Fruit fly (Drosophila melanogaster) whole organism, pupa: ENCODE results near the gene lmgA.

Experiments
- CG10348 ChIP-seq: fragments of 200-800 bp; sonication (Bioruptor generic); IDR thresholded peaks from 2 replicates; pipeline ENCODE4 v1.3.6; 2022; ENCODE audit warnings: missing biosample characterization, missing genetic modification characterization
- CG12605 ChIP-seq: fragments of 200-800 bp; sonication (Bioruptor generic); IDR thresholded peaks from 2 replicates; pipeline ENCODE4 v1.3.6; 2022; ENCODE audit warnings: missing biosample characterization, missing genetic modification characterization
- CG13204 ChIP-seq: fragments of 200-800 bp; sonication (Bioruptor generic); optimal IDR thresholded peaks from 2 replicates; lab custom pipeline; 2018; ENCODE audit warnings: missing biosample characterization, mild to moderate bottlenecking, missing genetic modification characterization, moderate library complexity
- CG14655 ChIP-seq: fragments of 200-800 bp; sonication (Bioruptor generic); optimal IDR thresholded peaks from 3 replicates; lab custom pipeline; 2017; ENCODE audit warnings: mild to moderate bottlenecking, missing biosample characterization, missing genetic modification reagents, missing genetic modification characterization
- CG15710 ChIP-seq: fragments of 200-800 bp; sonication (Bioruptor generic); optimal IDR thresholded peaks from 2 replicates; lab custom pipeline; 2018; ENCODE audit warnings: missing biosample characterization, mild to moderate bottlenecking, missing genetic modification characterization, moderate library complexity
- CG17806 ChIP-seq: fragments of 200-800 bp; sonication (Bioruptor generic); optimal IDR thresholded peaks from 2 replicates; lab custom pipeline; 2018; ENCODE audit warnings: missing biosample characterization, mild to moderate bottlenecking, missing genetic modification characterization, moderate library complexity
- CG32121 ChIP-seq: fragments of 200-800 bp; sonication (Bioruptor generic); IDR thresholded peaks from 2 replicates; pipeline ENCODE4 v1.3.6; 2022; ENCODE audit warnings: missing biosample characterization, missing genetic modification characterization
- CG34367 ChIP-seq: fragments of 200-800 bp; sonication (Bioruptor generic); optimal IDR thresholded peaks from 2 replicates; lab custom pipeline; 2018; ENCODE audit warnings: missing biosample characterization, mild to moderate bottlenecking, missing genetic modification characterization
- CG4496 ChIP-seq: fragments of 200-800 bp; sonication (Bioruptor generic); IDR thresholded peaks from 3 replicates; pipeline ENCODE4 v1.3.6; 2022; ENCODE audit warnings: missing biosample characterization, missing genetic modification characterization
- CG8159 ChIP-seq: fragments of 200-800 bp; sonication (Bioruptor generic); optimal IDR thresholded peaks from 3 replicates; lab custom pipeline; 2018; ENCODE audit warnings: missing biosample characterization, mild to moderate bottlenecking, missing genetic modification characterization, moderate library complexity
- CG8301 ChIP-seq: fragments of 200-800 bp; sonication (Bioruptor generic); optimal IDR thresholded peaks from 2 replicates; lab custom pipeline; 2018; ENCODE audit warnings: missing biosample characterization, mild to moderate bottlenecking, missing genetic modification characterization
- CG9948 ChIP-seq: fragments of 200-800 bp; sonication (Bioruptor generic); optimal IDR thresholded peaks from 2 replicates; lab custom pipeline; 2018; ENCODE audit warnings: missing biosample characterization, mild to moderate bottlenecking, missing genetic modification characterization, moderate library complexity
- D1 ChIP-seq: fragments of 200-800 bp; sonication (Bioruptor generic); optimal IDR thresholded peaks from 2 replicates; lab custom pipeline; 2018; ENCODE audit warnings: missing biosample characterization, mild to moderate bottlenecking, missing genetic modification characterization, moderate library complexity
- EcR ChIP-seq: fragments of 200-800 bp; sonication (Bioruptor generic); optimal IDR thresholded peaks from 3 replicates; lab custom pipeline; 2019; ENCODE audit warnings: missing biosample characterization, missing genetic modification characterization, mild to moderate bottlenecking, moderate library complexity, missing genetic modification reagents
- Ets98B ChIP-seq: fragments of 200-800 bp; sonication (Bioruptor generic); IDR thresholded peaks from 2 replicates; pipeline ENCODE4 v1.3.6; 2022; ENCODE audit warnings: missing biosample characterization, missing genetic modification characterization
- Pif1A ChIP-seq: fragments of 200-800 bp; sonication (Bioruptor generic); optimal IDR thresholded peaks from 3 replicates; lab custom pipeline; 2016; ENCODE audit warnings: missing biosample characterization, missing genetic modification characterization
- Pif1B ChIP-seq: fragments of 200-800 bp; sonication (Bioruptor generic); optimal IDR thresholded peaks from 3 replicates; lab custom pipeline; 2016; ENCODE audit warnings: missing biosample characterization, missing genetic modification characterization
- Snoo ChIP-seq: fragments of 200-800 bp; sonication (Bioruptor generic); optimal IDR thresholded peaks from 3 replicates; lab custom pipeline; 2017; ENCODE audit warnings: missing biosample characterization, mild to moderate bottlenecking, missing genetic modification characterization, inconsistent platforms
- fd96Ca ChIP-seq: fragments of 200-800 bp; sonication (Bioruptor generic); IDR thresholded peaks from 3 replicates; pipeline ENCODE4 v1.3.6; 2022; ENCODE audit warnings: missing biosample characterization, missing genetic modification characterization
- gl ChIP-seq: fragments of 200-800 bp; sonication (Bioruptor generic); optimal IDR thresholded peaks from 2 replicates; lab custom pipeline; 2018; ENCODE audit warnings: missing biosample characterization, mild to moderate bottlenecking, missing genetic modification characterization
- rn ChIP-seq: fragments of 200-800 bp; sonication (Bioruptor generic); IDR thresholded peaks from 2 replicates; pipeline ENCODE4 v1.3.6; 2022; ENCODE audit warnings: missing biosample characterization, missing genetic modification characterization

The lmgA gene

dm6 chr2L:8535394-8536176 is 7.2 kb upstream of the lmgA start:
- TF ChIP-seq CG8159 (tag; lab: Kevin White, UChicago) (peak; percentile 96), CG12605 (GFP tag; lab: Robert Waterston, UW) (peak; percentile 41; the same call in 1 of the 2 replicates), CG13204 (GFP tag; lab: Kevin White, UChicago) (peak; percentile 69), CG32121 (GFP tag; lab: Robert Waterston, UW) (peak; percentile 61), CG9948 (tag; lab: Kevin White, UChicago) (peak; percentile 97), gl (tag; lab: Kevin White, UChicago) (peak; percentile 50), Pif1A (peak; percentile 76), Snoo (peak; percentile 90), rn (GFP tag; lab: Robert Waterston, UW) (peak; percentile 54; the same call in 1 of the 2 replicates), CG15710 (tag; lab: Kevin White, UChicago) (peak; percentile 93), Pif1B (GFP tag; lab: Kevin White, UChicago) (peak; percentile 85), CG34367 (tag; lab: Kevin White, UChicago) (peak; percentile 83), CG14655 (GFP tag; lab: Kevin White, UChicago) (peak; percentile 96), CG10348 (GFP tag; lab: Robert Waterston, UW) (0 out of 2 replicates have a peak, but pooled peaks have one; percentile 7), CG17806 (tag; lab: Kevin White, UChicago) (peak; percentile 92), CG8301 (tag; lab: Kevin White, UChicago) (peak; percentile 84), D1 (tag; lab: Kevin White, UChicago) (peak; percentile 94), fd96Ca (GFP tag; lab: Robert Waterston, UW) (peak; percentile 64), Ets98B (peak; percentile 71), EcR (GFP tag; lab: Kevin White, UChicago) (no peak), CG4496 (peak; percentile 72)

dm6 chr2L:8534515-8535295 is 6.3 kb upstream of the lmgA start:
- peak; percentile 98 for TF ChIP-seq fd96Ca (GFP tag; lab: Robert Waterston, UW)
- peak; percentile 96 for TF ChIP-seq CG4496
- peak; percentile 98 for TF ChIP-seq Pif1B (GFP tag; lab: Kevin White, UChicago)
- peak; percentile 97 for TF ChIP-seq CG17806 (tag; lab: Kevin White, UChicago)
- peak; percentile 88 for TF ChIP-seq EcR (GFP tag; lab: Kevin White, UChicago)
- TF ChIP-seq CG14655 (GFP tag; lab: Kevin White, UChicago), result peak; percentile 98
- peak; percentile 91 for TF ChIP-seq CG10348 (GFP tag; lab: Robert Waterston, UW)
- TF ChIP-seq CG12605 (GFP tag; lab: Robert Waterston, UW), result peak; percentile 95
- TF ChIP-seq CG13204 (GFP tag; lab: Kevin White, UChicago), result peak; percentile 91
- TF ChIP-seq D1 (tag; lab: Kevin White, UChicago), result peak; percentile 98
- peak; percentile 96 for TF ChIP-seq Ets98B
- TF ChIP-seq CG32121 (GFP tag; lab: Robert Waterston, UW), result peak; percentile 98
- TF ChIP-seq CG8301 (tag; lab: Kevin White, UChicago), result peak; percentile 99
- peak; percentile 98 for TF ChIP-seq Pif1A
- peak; percentile 98 for TF ChIP-seq Snoo
- peak; percentile 99 for TF ChIP-seq CG9948 (tag; lab: Kevin White, UChicago)
- peak; percentile 97 for TF ChIP-seq CG34367 (tag; lab: Kevin White, UChicago)
- TF ChIP-seq CG8159 (tag; lab: Kevin White, UChicago), result peak; percentile 97
- TF ChIP-seq rn (GFP tag; lab: Robert Waterston, UW), result peak; percentile 96
- TF ChIP-seq gl (tag; lab: Kevin White, UChicago), result peak; percentile 94
- TF ChIP-seq CG15710 (tag; lab: Kevin White, UChicago), result peak; percentile 97

dm6 chr2L:8534118-8534514 is 5.7 kb upstream of the lmgA start:
- no peak for TF ChIP-seq Pif1B (GFP tag; lab: Kevin White, UChicago)
- TF ChIP-seq Pif1A, result no peak
- no peak for TF ChIP-seq CG8159 (tag; lab: Kevin White, UChicago)
- no peak for TF ChIP-seq CG13204 (GFP tag; lab: Kevin White, UChicago)
- no peak for TF ChIP-seq rn (GFP tag; lab: Robert Waterston, UW)
- no peak for TF ChIP-seq Snoo
- TF ChIP-seq Ets98B, result no peak
- no peak for TF ChIP-seq CG8301 (tag; lab: Kevin White, UChicago)
- TF ChIP-seq CG17806 (tag; lab: Kevin White, UChicago), result no peak
- no peak for TF ChIP-seq CG34367 (tag; lab: Kevin White, UChicago)
- no peak for TF ChIP-seq gl (tag; lab: Kevin White, UChicago)
- TF ChIP-seq CG9948 (tag; lab: Kevin White, UChicago), result no peak
- TF ChIP-seq CG10348 (GFP tag; lab: Robert Waterston, UW), result no peak
- TF ChIP-seq CG4496, result no peak

dm6 chr2L:8533632-8534031 is 5.2 kb upstream of the lmgA start:
- TF ChIP-seq CG10348 (GFP tag; lab: Robert Waterston, UW) (no peak), CG17806 (tag; lab: Kevin White, UChicago) (no peak), CG12605 (GFP tag; lab: Robert Waterston, UW) (no peak), Pif1A (no peak), gl (tag; lab: Kevin White, UChicago) (no peak), CG8159 (tag; lab: Kevin White, UChicago) (no peak), CG8301 (tag; lab: Kevin White, UChicago) (no peak), Pif1B (GFP tag; lab: Kevin White, UChicago) (no peak), EcR (GFP tag; lab: Kevin White, UChicago) (no peak), CG13204 (GFP tag; lab: Kevin White, UChicago) (no peak), CG9948 (tag; lab: Kevin White, UChicago) (no peak), CG15710 (tag; lab: Kevin White, UChicago) (no peak), CG14655 (GFP tag; lab: Kevin White, UChicago) (no peak), Ets98B (no peak), CG4496 (no peak), fd96Ca (GFP tag; lab: Robert Waterston, UW) (no peak), CG34367 (tag; lab: Kevin White, UChicago) (no peak), Snoo (no peak)
